Worm (Caenorhabditis elegans) whole organism, L3 larva: ENCODE data around the gene F37C4.6.

Source experiments
- pqm-1 ChIP-seq: fragments of 150-350 bp; optimal IDR thresholded peaks from 2 replicates; lab custom pipeline; 2017; ENCODE audit warnings: missing biosample characterization, missing genetic modification characterization, inconsistent platforms
- ztf-4 ChIP-seq: fragments of 150-350 bp; optimal IDR thresholded peaks from 2 replicates; lab custom pipeline; 2014; ENCODE audit warnings: missing biosample characterization, missing genetic modification characterization

DNA sequence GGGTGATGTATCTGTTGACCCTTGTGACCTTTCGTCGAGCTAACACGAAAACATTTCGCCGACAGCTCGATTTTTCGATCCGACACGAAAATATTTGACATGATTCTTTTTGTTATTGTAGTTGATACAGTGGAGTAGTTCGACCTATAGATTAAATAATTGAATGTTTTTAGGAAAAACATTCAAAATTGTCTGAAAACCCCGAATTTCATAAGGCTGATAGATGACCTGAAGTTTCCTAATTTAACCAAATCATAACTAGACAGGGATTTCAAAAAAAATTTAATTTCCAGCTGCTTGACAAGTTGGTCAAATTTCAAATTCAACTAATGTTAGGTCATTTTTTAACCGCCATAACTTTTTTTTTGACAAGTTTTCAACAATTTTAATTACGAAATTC, 43.1 kb downstream of the F37C4.6 start, which contains the start of gene cal-3:
- no peak for TF ChIP-seq pqm-1 (tag; lab: Kevin White, UChicago)
- TF ChIP-seq ztf-4 (tag; lab: Kevin White, UChicago), result no peak
